Worm (Caenorhabditis elegans) whole organism, mixed stage, embryonic: Measurements from ENCODE around the gene dnc-2.

Source experiments
- nhr-28 ChIP-seq: fragments of 150-350 bp; optimal IDR thresholded peaks from 2 replicates; lab custom pipeline; 2014; ENCODE audit warnings: missing biosample characterization, missing genetic modification characterization
- unc-62 ChIP-seq: fragments of 150-350 bp; optimal IDR thresholded peaks from 2 replicates; lab custom pipeline; 2014; ENCODE audit warnings: missing biosample characterization, missing genetic modification reagents, missing genetic modification characterization

ce11 chrIII:5875705-5876104 lies 49.9 kb downstream of the dnc-2 start:
- TF ChIP-seq unc-62 (GFP tag; lab: Kevin White, UChicago): no peak
- TF ChIP-seq nhr-28 (tag; lab: Kevin White, UChicago): no peak
